Fruit fly (Drosophila melanogaster): ENCODE measurements around the gene PolrMT.
A peak's percentile ranks its signal among the peaks of the same experiment; 100 is the strongest.

PolrMT gene

dm6 chr2L:1116661-1117322 lies 8.6 kb upstream of the PolrMT start (continued):
- TF ChIP-seq ERR (GFP tag; optimal IDR thresholded peaks at IDR 0.05) (no peak), CG13296 (GFP tag; optimal IDR thresholded peaks at IDR 0.05) (no peak), CG9876 (GFP tag; optimal IDR thresholded peaks at IDR 0.05) (no peak), E2f1 (GFP tag; IDR thresholded peaks at IDR 0.05) (no peak), ems (GFP tag; optimal IDR thresholded peaks at IDR 0.05) (no peak), inv (GFP tag; IDR thresholded peaks at IDR 0.05; ENCODE audit: partially characterized antibody) (0 out of 2 replicates have a peak, but pooled peaks have one; percentile 23), CG7271 (tag; optimal IDR thresholded peaks at IDR 0.05) (no peak), CTCF (GFP tag; optimal IDR thresholded peaks at IDR 0.05) (no peak), lab (GFP tag; optimal IDR thresholded peaks at IDR 0.05) (peak; percentile 55), lilli (GFP tag; optimal IDR thresholded peaks at IDR 0.05) (no peak), chinmo (GFP tag; IDR thresholded peaks at IDR 0.05; ENCODE audit: partially characterized antibody) (0 out of 4 replicates have a peak, but pooled peaks have one; percentile 4), HmgZ (tag; optimal IDR thresholded peaks at IDR 0.05) (no peak), Mes4 (GFP tag; optimal IDR thresholded peaks at IDR 0.05) (no peak), CG32532 (GFP tag; IDR thresholded peaks at IDR 0.05) (peak; percentile 9; the same call in 1 of the 2 replicates), ci (GFP tag; IDR thresholded peaks at IDR 0.05) (no peak), shn (GFP tag; optimal IDR thresholded peaks at IDR 0.05) (no peak), al (GFP tag; IDR thresholded peaks at IDR 0.05) (no peak), CG13894 (tag; optimal IDR thresholded peaks at IDR 0.05) (no peak), fru (optimal IDR thresholded peaks at IDR 0.05) (no peak), gce (GFP tag; IDR thresholded peaks at IDR 0.05) (no peak), CG4328 (GFP tag; optimal IDR thresholded peaks at IDR 0.05) (no peak), toy (GFP tag; IDR thresholded peaks at IDR 0.05) (no peak), CG10321 (GFP tag; IDR thresholded peaks at IDR 0.05) (no peak), CG11695 (GFP tag; IDR thresholded peaks at IDR 0.05) (no peak), tap (tag; optimal IDR thresholded peaks at IDR 0.05) (no peak), CG13424 (tag; optimal IDR thresholded peaks at IDR 0.05) (no peak), Gug (GFP tag; IDR thresholded peaks at IDR 0.05) (no peak), CG17912 (GFP tag; optimal IDR thresholded peaks at IDR 0.05) (no peak), fd64A (GFP tag; optimal IDR thresholded peaks at IDR 0.05) (no peak), esg (GFP tag; conservative IDR thresholded peaks at IDR 0.05) (no peak), CG11398 (GFP tag; optimal IDR thresholded peaks at IDR 0.05) (no peak), dysf (GFP tag; IDR thresholded peaks at IDR 0.05) (no peak), ftz-f1 (GFP tag; optimal IDR thresholded peaks at IDR 0.05) (peak; percentile 46), CG12942 (GFP tag; optimal IDR thresholded peaks at IDR 0.05) (no peak), dpn (GFP tag; optimal IDR thresholded peaks at IDR 0.05) (no peak), jumu (GFP tag; optimal IDR thresholded peaks at IDR 0.05) (no peak), CG10543 (GFP tag; optimal IDR thresholded peaks at IDR 0.05) (peak; percentile 71), kni (GFP tag; optimal IDR thresholded peaks at IDR 0.05) (no peak), CG12659 (GFP tag; optimal IDR thresholded peaks at IDR 0.05) (no peak), gro (GFP tag; optimal IDR thresholded peaks at IDR 0.05) (peak; percentile 6), nom (GFP tag; optimal IDR thresholded peaks at IDR 0.05) (peak; percentile 22), CG18599 (GFP tag; optimal IDR thresholded peaks at IDR 0.05) (no peak), CG34376 (GFP tag; optimal IDR thresholded peaks at IDR 0.05) (peak; percentile 45), CG31388 (GFP tag; optimal IDR thresholded peaks at IDR 0.05) (no peak)
